Worm (Caenorhabditis elegans): ENCODE results near the gene ZK185.2.

ZK185.2 gene

DNA sequence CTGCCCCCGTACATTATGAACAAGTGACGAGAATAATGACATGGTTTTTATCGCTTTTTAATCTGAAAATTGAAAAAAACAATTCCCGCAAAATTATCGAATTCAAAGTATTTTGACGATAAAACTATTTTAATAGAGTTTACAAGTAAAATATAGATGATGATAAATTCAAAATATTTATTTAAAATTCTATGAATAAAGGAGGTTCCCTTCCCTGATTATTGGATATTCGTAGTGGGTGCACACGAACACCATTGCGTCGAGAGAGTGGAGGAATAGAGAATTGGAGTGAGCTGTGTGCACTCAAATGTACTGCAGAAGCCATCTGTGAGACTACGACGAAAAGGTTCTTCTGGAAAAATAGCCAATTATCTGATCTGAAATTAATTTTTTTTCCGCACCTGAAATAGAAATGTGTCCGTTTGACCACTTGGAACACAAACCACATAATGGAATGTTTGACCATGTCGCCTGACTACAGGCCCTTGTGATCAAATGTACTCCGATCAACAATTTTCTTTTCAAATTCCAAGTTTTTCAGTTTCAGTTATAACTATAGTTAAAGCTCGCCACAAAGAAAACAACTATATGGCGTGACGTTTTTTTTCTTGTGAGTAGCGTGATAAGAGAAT is 25.0 kb upstream of the ZK185.2 start, which contains the start of the genes rfth-1 and ZK180.8:
Gene rfth-1, minus strand, starts transcription at position 51 of the 632 bp plus-strand sequence.
Gene ZK180.8, minus strand, starts transcription at position 466 of the 632 bp plus-strand sequence.
- TF ChIP-seq mes-2 (tag; optimal IDR thresholded peaks at IDR 0.05; ENCODE audit: poor library complexity, severe bottlenecking) (peak; percentile 10), lin-13 (GFP tag; optimal IDR thresholded peaks at IDR 0.05) (no peak), nhr-28 (tag; optimal IDR thresholded peaks at IDR 0.05) (peak; percentile 42), gei-8 (GFP tag; optimal IDR thresholded peaks at IDR 0.05) (peak; percentile 2), madf-5 (GFP tag; IDR thresholded peaks at IDR 0.05) (no peak), egl-43 (GFP tag; IDR thresholded peaks at IDR 0.05) (peak; percentile 65), daf-12 (tag; optimal IDR thresholded peaks at IDR 0.05) (no peak), F37D6.2 (tag; optimal IDR thresholded peaks at IDR 0.05) (no peak), hlh-30 (tag; optimal IDR thresholded peaks at IDR 0.05; ENCODE audit: insufficient read depth) (peak; percentile 61), F49E8.2 (tag; optimal IDR thresholded peaks at IDR 0.05; ENCODE audit: borderline replicate concordance) (no peak), dve-1 (tag; optimal IDR thresholded peaks at IDR 0.05; ENCODE audit: insufficient read depth) (peak; percentile 24), ctbp-1 (GFP tag; IDR thresholded peaks at IDR 0.05) (no peak), nhr-42 (GFP tag; IDR thresholded peaks at IDR 0.05) (peak; percentile 50; the same call in 1 of the 2 replicates), hlh-11 (tag; optimal IDR thresholded peaks at IDR 0.05) (peak; percentile 18), nhr-25 (tag; optimal IDR thresholded peaks at IDR 0.05; ENCODE audit: borderline replicate concordance, insufficient read depth) (no peak)

DNA sequence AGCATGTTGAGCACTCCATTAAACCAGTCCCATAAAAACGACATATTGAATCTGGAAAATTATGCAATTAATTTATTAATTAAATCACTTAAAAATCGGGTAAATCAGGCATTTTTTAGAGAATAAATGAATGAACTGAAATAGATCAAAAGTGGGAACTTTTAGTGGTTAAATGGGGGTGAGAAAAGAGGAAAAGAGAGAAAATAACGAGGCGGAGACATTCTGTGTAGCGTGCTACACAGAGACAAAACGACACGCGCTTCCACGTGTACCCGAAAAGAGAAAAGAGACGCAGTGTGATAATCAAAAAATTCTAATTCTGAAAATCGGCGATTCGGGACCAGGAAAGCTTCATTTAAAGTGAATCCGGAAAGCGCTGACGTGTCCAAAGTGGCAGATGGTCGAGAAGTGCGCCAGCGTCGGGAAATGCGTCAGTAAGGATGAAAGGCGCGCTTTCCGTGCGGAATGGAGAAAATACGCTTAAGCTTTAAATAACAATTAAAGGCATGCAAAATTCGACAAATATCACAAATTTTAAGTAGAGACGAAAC is 23.0 kb upstream of the ZK185.2 start, which contains the start of gene sar-1:
Gene sar-1, minus strand, starts transcription at position 51 of the 551 bp plus-strand sequence.
- TF ChIP-seq daf-16 (GFP tag; optimal IDR thresholded peaks at IDR 0.05) (peak in 1 of 2 experiments; percentile 49), daf-16 (tag; optimal IDR thresholded peaks at IDR 0.05) (no peak), ztf-7 (tag; optimal IDR thresholded peaks at IDR 0.05) (peak; percentile 66), madf-9 (GFP tag; conservative IDR thresholded peaks at IDR 0.05) (no peak), dpl-1 (GFP tag; optimal IDR thresholded peaks at IDR 0.05) (peak; percentile 77), lim-7 (GFP tag; IDR thresholded peaks at IDR 0.05) (no peak), tag-97 (GFP tag; IDR thresholded peaks at IDR 0.05) (no peak), mxl-3 (GFP tag; optimal IDR thresholded peaks at IDR 0.05) (peak; percentile 90), F26F4.8 (GFP tag; conservative IDR thresholded peaks at IDR 0.05) (no peak), mdt-29 (GFP tag; IDR thresholded peaks at IDR 0.05) (peak; percentile 50; the same call in 1 of the 2 replicates), php-3 (GFP tag; IDR thresholded peaks at IDR 0.05) (0 out of 2 replicates have a peak, but pooled peaks have one; percentile 12), nhr-6 (tag; optimal IDR thresholded peaks at IDR 0.05) (peak; percentile 38), cey-2 (tag; optimal IDR thresholded peaks at IDR 0.05; ENCODE audit: borderline replicate concordance, insufficient read depth) (no peak), mep-1 (tag; optimal IDR thresholded peaks at IDR 0.05) (peak; percentile 83), lin-29 (GFP tag; IDR thresholded peaks at IDR 0.05) (no peak), spr-3 (GFP tag; optimal IDR thresholded peaks at IDR 0.05) (peak; percentile 64), pqm-1 (tag; optimal IDR thresholded peaks at IDR 0.05) (peak; percentile 34), zag-1 (tag; optimal IDR thresholded peaks at IDR 0.05) (no peak), F37D6.2 (tag; optimal IDR thresholded peaks at IDR 0.05) (peak; percentile 67), daf-12 (tag; optimal IDR thresholded peaks at IDR 0.05) (no peak), snpc-1.2 (GFP tag; IDR thresholded peaks at IDR 0.05) (peak; percentile 62; the same call in 1 of the 2 replicates), ces-1 (GFP tag; optimal IDR thresholded peaks at IDR 0.05) (no peak), zfp-3 (GFP tag; conservative IDR thresholded peaks at IDR 0.05) (peak; percentile 68; the same call in 1 of the 2 replicates), nhr-10 (tag; optimal IDR thresholded peaks at IDR 0.05) (no peak), nhr-77 (tag; optimal IDR thresholded peaks at IDR 0.05) (peak; percentile 75), F10B5.3 (tag; optimal IDR thresholded peaks at IDR 0.05) (peak; percentile 67), nhr-11 (tag; optimal IDR thresholded peaks at IDR 0.05) (peak; percentile 89), ZK337.2 (GFP tag; IDR thresholded peaks at IDR 0.05) (no peak), zip-11 (GFP tag; IDR thresholded peaks at IDR 0.05) (no peak), tra-1 (GFP tag; IDR thresholded peaks at IDR 0.05) (0 out of 2 replicates have a peak, but pooled peaks have one; percentile 63), sdz-12 (GFP tag; optimal IDR thresholded peaks at IDR 0.05) (no peak), aha-1 (tag) (peak; percentile 98), gei-8 (GFP tag; optimal IDR thresholded peaks at IDR 0.05) (no peak), mdl-1 (tag; optimal IDR thresholded peaks at IDR 0.05) (peak; percentile 60 to 83), egl-43 (GFP tag; IDR thresholded peaks at IDR 0.05) (peak; percentile 78), daf-8 (GFP tag; IDR thresholded peaks at IDR 0.05) (no peak)
